Worm (Caenorhabditis elegans): Measurements from ENCODE around the gene C45B11.2.

C45B11.2 gene

DNA sequence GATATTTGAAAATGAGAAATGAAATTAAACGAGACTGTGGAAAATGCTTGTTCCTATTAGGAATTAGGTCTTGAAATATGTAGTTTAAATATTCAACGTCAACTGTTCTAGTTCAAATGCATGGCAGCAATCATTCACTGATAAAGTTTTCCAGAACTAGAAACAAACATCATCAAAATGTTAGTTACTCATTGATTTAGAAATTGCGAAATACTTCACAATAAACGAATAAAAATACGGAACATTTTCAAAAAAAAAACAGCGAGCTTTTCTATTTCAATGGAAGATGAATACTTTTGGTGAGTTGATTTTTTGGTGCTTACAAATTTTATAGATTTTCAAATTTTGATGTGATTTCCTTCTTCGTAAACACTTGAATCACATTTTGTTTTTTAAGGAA lies at the start of gene C45B11.2:
Gene C45B11.2 (plus strand): TSS at position 173 of the 400 bp plus-strand sequence.
- TF ChIP-seq ceh-13 (GFP tag; optimal IDR thresholded peaks at IDR 0.05): no peak
- no peak for TF ChIP-seq tbx-37 (GFP tag; conservative IDR thresholded peaks at IDR 0.05)
- TF ChIP-seq F13C5.2 (tag; optimal IDR thresholded peaks at IDR 0.05): no peak
- no peak for TF ChIP-seq sea-1 (GFP tag; conservative IDR thresholded peaks at IDR 0.05)
- no peak for TF ChIP-seq hmbx-1 (tag; optimal IDR thresholded peaks at IDR 0.05)
- no peak for TF ChIP-seq scrt-1 (GFP tag; IDR thresholded peaks at IDR 0.05)
- no peak for TF ChIP-seq flt-1 (GFP tag; IDR thresholded peaks at IDR 0.05)
- TF ChIP-seq ama-1 (optimal IDR thresholded peaks at IDR 0.05): no peak
- no peak for TF ChIP-seq hmg-4 (GFP tag; optimal IDR thresholded peaks at IDR 0.05)
- TF ChIP-seq pes-1 (GFP tag; IDR thresholded peaks at IDR 0.05): no peak
- TF ChIP-seq hnd-1 (tag; optimal IDR thresholded peaks at IDR 0.05): no peak
- TF ChIP-seq aly-1 (tag; optimal IDR thresholded peaks at IDR 0.05): no peak

DNA sequence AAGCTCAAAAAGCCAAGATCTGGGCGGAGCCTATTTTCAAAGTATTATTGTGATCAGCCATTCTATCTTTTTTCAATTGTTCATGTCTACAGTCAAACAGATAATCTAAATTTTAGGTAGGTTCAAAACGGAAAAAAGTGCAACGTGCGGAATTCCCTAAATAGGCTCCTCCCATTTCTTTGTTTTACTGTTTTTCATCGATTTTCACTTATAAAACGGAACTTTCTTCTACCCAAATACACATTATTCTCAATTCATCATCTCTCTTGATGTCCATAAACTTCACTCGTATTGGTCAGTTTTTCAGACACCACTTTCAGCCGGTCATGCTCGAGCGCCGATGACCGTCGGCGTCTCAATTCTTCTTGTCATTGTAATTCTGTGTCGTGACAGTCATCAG lies 43.7 kb upstream of the C45B11.2 start, which contains the start of gene F53B7.7:
Gene F53B7.7 (plus strand): TSS at position 301 of the 400 bp plus-strand sequence.
- TF ChIP-seq ceh-36 (tag; optimal IDR thresholded peaks at IDR 0.05): no peak
- no peak for TF ChIP-seq ceh-13 (GFP tag; optimal IDR thresholded peaks at IDR 0.05)
- no peak for TF ChIP-seq tbx-37 (GFP tag; conservative IDR thresholded peaks at IDR 0.05)
- TF ChIP-seq sea-1 (GFP tag; conservative IDR thresholded peaks at IDR 0.05): no peak
- no peak for TF ChIP-seq F13C5.2 (tag; optimal IDR thresholded peaks at IDR 0.05)
- TF ChIP-seq aly-1 (tag; optimal IDR thresholded peaks at IDR 0.05): no peak
- no peak for TF ChIP-seq flt-1 (GFP tag; IDR thresholded peaks at IDR 0.05)
- no peak for TF ChIP-seq tbx-11 (GFP tag; IDR thresholded peaks at IDR 0.05)
- TF ChIP-seq tra-4 (tag; optimal IDR thresholded peaks at IDR 0.05): no peak
- TF ChIP-seq ama-1 (optimal IDR thresholded peaks at IDR 0.05): no peak
- TF ChIP-seq hnd-1 (tag; optimal IDR thresholded peaks at IDR 0.05): no peak
- no peak for TF ChIP-seq pes-1 (GFP tag; IDR thresholded peaks at IDR 0.05)
- TF ChIP-seq scrt-1 (GFP tag; IDR thresholded peaks at IDR 0.05): no peak
- TF ChIP-seq hmbx-1 (tag; optimal IDR thresholded peaks at IDR 0.05): no peak
- TF ChIP-seq hmg-4 (GFP tag; optimal IDR thresholded peaks at IDR 0.05): no peak
- TF ChIP-seq B0310.2 (tag; optimal IDR thresholded peaks at IDR 0.05): no peak
- TF ChIP-seq ets-7 (tag; optimal IDR thresholded peaks at IDR 0.05): no peak

DNA sequence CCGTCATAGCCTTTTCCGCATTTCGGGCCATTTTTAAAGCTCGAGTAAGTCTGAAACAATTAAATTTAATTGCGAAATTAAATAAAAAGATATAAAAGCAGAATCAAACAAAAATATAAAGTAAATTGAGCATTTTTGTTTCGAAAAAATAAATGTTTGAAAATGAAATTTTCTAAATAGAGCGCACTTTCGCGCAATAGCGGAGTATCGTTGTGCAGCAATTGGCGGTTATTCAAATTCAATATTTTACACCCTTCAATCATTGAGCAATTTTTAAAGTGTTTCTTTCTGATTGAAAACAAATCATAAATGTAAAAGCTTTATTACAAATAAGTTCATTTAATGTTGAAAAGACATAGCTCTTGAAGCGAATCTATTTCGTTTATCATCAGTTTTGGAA lies 41.9 kb upstream of the C45B11.2 start, which contains the start of gene isy-1:
Gene isy-1 (minus strand): TSS at position 50 of the 400 bp plus-strand sequence.
- TF ChIP-seq tra-4 (tag; optimal IDR thresholded peaks at IDR 0.05): no peak
- peak; percentile 23 for TF ChIP-seq F13C5.2 (tag; optimal IDR thresholded peaks at IDR 0.05)

DNA sequence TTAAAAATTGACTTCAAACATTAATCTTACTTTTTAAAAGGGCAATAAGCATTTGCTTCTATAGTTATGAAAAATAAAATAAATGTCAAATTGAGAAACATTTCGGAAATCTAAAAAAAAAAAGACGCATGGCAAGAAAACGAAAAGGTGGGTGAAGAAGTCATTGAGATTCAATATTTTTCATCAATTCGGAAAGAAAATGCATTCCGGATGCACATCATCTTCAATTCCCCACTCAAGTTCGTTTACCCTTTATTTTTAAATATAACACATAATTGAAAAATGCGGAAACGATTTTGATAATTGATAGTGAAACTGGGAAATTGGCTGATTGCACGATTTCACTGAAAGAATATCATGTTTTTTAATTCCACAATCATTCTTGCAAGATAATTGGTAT lies 40.1 kb upstream of the C45B11.2 start, which contains the start of gene F53B7.4:
Gene F53B7.4 (minus strand): TSS at position 101 of the 400 bp plus-strand sequence.
- TF ChIP-seq flt-1 (GFP tag; IDR thresholded peaks at IDR 0.05) (no peak), ama-1 (optimal IDR thresholded peaks at IDR 0.05) (no peak), scrt-1 (GFP tag; IDR thresholded peaks at IDR 0.05) (no peak), hmbx-1 (tag; optimal IDR thresholded peaks at IDR 0.05) (no peak), ceh-36 (tag; optimal IDR thresholded peaks at IDR 0.05) (no peak), tbx-37 (GFP tag; conservative IDR thresholded peaks at IDR 0.05) (no peak), sea-1 (GFP tag; conservative IDR thresholded peaks at IDR 0.05) (no peak), ets-7 (tag; optimal IDR thresholded peaks at IDR 0.05) (no peak), hmg-4 (GFP tag; optimal IDR thresholded peaks at IDR 0.05) (no peak), aly-1 (tag; optimal IDR thresholded peaks at IDR 0.05) (no peak), B0310.2 (tag; optimal IDR thresholded peaks at IDR 0.05) (no peak), ceh-13 (GFP tag; optimal IDR thresholded peaks at IDR 0.05) (no peak), tbx-11 (GFP tag; IDR thresholded peaks at IDR 0.05) (no peak), pes-1 (GFP tag; IDR thresholded peaks at IDR 0.05) (no peak), hnd-1 (tag; optimal IDR thresholded peaks at IDR 0.05) (no peak), F13C5.2 (tag; optimal IDR thresholded peaks at IDR 0.05) (no peak), tra-4 (tag; optimal IDR thresholded peaks at IDR 0.05) (no peak)

DNA sequence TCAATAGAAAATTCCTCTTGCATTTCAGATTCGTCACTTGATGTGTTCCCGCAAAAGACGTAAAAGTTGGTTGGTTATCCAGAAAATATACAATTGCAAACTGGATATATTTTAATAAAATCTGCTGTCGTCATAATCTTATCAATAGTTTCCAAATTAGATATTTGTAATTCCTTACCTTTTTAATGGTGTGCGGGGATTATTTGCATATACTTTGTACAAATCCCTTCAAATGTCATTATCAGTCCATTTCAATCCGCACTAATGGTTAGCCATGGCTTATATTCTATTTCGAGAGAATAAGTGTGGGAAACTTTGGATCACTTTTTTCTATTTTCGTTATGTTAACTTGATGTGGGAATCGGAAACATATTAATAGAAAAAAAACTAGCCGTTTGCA lies 38.4 kb upstream of the C45B11.2 start:
- TF ChIP-seq tbx-37 (GFP tag; conservative IDR thresholded peaks at IDR 0.05): no peak
- no peak for TF ChIP-seq hmbx-1 (tag; optimal IDR thresholded peaks at IDR 0.05)
- TF ChIP-seq aly-1 (tag; optimal IDR thresholded peaks at IDR 0.05): no peak
- no peak for TF ChIP-seq sea-1 (GFP tag; conservative IDR thresholded peaks at IDR 0.05)
- TF ChIP-seq ets-7 (tag; optimal IDR thresholded peaks at IDR 0.05): no peak
- no peak for TF ChIP-seq ceh-36 (tag; optimal IDR thresholded peaks at IDR 0.05)

DNA sequence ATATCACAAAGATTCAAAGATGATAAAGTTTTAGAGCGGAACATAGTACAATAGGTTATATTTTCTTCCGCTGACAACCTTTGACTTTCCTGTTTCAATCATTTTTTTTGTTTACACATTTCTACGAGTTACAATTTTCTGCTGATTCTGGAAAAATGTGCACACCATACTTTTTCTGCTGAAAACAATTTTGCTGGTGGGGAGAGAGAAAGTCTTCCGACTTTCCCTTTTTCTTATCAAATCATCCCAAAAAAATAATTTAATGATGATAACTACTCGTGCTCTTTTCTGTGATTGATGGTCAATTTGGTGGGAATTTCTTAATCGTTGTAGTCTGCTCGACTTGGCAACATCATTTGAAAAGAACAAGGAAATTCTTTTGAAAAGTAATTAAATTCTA lies 34.9 kb upstream of the C45B11.2 start:
- TF ChIP-seq hmbx-1 (tag; optimal IDR thresholded peaks at IDR 0.05): no peak
- TF ChIP-seq hnd-1 (tag; optimal IDR thresholded peaks at IDR 0.05): no peak
- no peak for TF ChIP-seq ceh-36 (tag; optimal IDR thresholded peaks at IDR 0.05)

DNA sequence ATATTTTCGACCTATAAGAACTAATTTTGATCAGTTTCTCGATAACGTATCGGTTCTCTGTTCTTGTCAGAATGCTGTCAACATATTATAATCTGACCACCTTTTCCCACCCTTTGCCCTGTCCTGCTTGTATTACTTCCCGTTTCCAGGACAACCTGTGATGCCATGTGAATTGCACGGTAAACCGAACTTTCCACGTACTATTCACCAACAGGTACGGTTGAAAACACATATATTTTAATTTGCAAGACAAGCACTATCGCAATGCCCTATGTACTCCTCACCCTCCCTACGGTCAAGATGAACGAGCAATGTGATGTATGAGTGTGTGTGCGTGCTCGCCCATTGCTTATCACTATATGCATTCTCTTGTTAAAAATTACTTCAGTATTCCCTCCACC lies 33.4 kb upstream of the C45B11.2 start:
- no peak for TF ChIP-seq hnd-1 (tag; optimal IDR thresholded peaks at IDR 0.05)
- no peak for TF ChIP-seq hmg-4 (GFP tag; optimal IDR thresholded peaks at IDR 0.05)
- TF ChIP-seq pes-1 (GFP tag; IDR thresholded peaks at IDR 0.05): no peak
- no peak for TF ChIP-seq scrt-1 (GFP tag; IDR thresholded peaks at IDR 0.05)
- no peak for TF ChIP-seq ets-7 (tag; optimal IDR thresholded peaks at IDR 0.05)
- TF ChIP-seq sea-1 (GFP tag; conservative IDR thresholded peaks at IDR 0.05): no peak
- TF ChIP-seq flt-1 (GFP tag; IDR thresholded peaks at IDR 0.05): no peak
- no peak for TF ChIP-seq ceh-13 (GFP tag; optimal IDR thresholded peaks at IDR 0.05)
- TF ChIP-seq hmbx-1 (tag; optimal IDR thresholded peaks at IDR 0.05): no peak
- TF ChIP-seq F13C5.2 (tag; optimal IDR thresholded peaks at IDR 0.05): no peak
- no peak for TF ChIP-seq ama-1 (optimal IDR thresholded peaks at IDR 0.05)
- no peak for TF ChIP-seq tra-4 (tag; optimal IDR thresholded peaks at IDR 0.05)

DNA sequence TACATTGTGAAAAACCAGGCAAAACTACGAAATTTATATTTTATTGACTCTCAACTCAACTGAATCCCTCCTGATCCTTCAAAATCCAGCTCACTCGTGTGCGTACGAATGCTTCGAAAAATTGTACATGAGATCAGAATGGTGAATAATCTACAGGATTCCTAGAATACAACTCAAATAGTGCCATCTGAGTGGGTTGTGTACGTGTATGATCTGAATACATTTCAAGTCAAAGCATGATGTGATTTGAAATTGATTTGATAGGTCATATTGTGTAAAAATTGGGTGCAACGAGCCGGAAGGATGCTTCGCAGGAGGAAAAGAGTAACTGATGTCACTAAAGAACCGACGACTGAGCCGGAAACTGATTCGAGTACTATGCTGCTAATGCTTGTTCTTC lies 31.7 kb upstream of the C45B11.2 start:
- TF ChIP-seq pes-1 (GFP tag; IDR thresholded peaks at IDR 0.05): no peak
- TF ChIP-seq hmbx-1 (tag; optimal IDR thresholded peaks at IDR 0.05): no peak
- no peak for TF ChIP-seq tbx-11 (GFP tag; IDR thresholded peaks at IDR 0.05)
- TF ChIP-seq hnd-1 (tag; optimal IDR thresholded peaks at IDR 0.05): no peak
- TF ChIP-seq ama-1 (optimal IDR thresholded peaks at IDR 0.05): no peak
- no peak for TF ChIP-seq B0310.2 (tag; optimal IDR thresholded peaks at IDR 0.05)
- TF ChIP-seq scrt-1 (GFP tag; IDR thresholded peaks at IDR 0.05): no peak
- no peak for TF ChIP-seq F13C5.2 (tag; optimal IDR thresholded peaks at IDR 0.05)
- TF ChIP-seq ceh-13 (GFP tag; optimal IDR thresholded peaks at IDR 0.05): no peak
- no peak for TF ChIP-seq aly-1 (tag; optimal IDR thresholded peaks at IDR 0.05)
- no peak for TF ChIP-seq flt-1 (GFP tag; IDR thresholded peaks at IDR 0.05)
- no peak for TF ChIP-seq sea-1 (GFP tag; conservative IDR thresholded peaks at IDR 0.05)
- TF ChIP-seq ets-7 (tag; optimal IDR thresholded peaks at IDR 0.05): no peak
- no peak for TF ChIP-seq tra-4 (tag; optimal IDR thresholded peaks at IDR 0.05)
- TF ChIP-seq ceh-36 (tag; optimal IDR thresholded peaks at IDR 0.05): no peak
- TF ChIP-seq tbx-37 (GFP tag; conservative IDR thresholded peaks at IDR 0.05): no peak
- TF ChIP-seq hmg-4 (GFP tag; optimal IDR thresholded peaks at IDR 0.05): no peak

All from whole organism, early embryonic.